Fruit fly (Drosophila melanogaster) whole organism, prepupa: ENCODE measurements around the gene Polr2H.

ENCODE experiments used
- CG34406 ChIP-seq: fragments of 200-800 bp; sonication (Bioruptor generic); optimal IDR thresholded peaks from 3 replicates; lab custom pipeline; 2016; ENCODE audit warnings: missing biosample characterization, missing genetic modification characterization
- CG6163 ChIP-seq: fragments of 200-800 bp; sonication (Bioruptor generic); IDR thresholded peaks from 3 replicates; pipeline ENCODE4 v1.3.6; 2022; ENCODE audit warnings: missing biosample characterization, missing genetic modification characterization
- CG8319 ChIP-seq: fragments of 200-800 bp; sonication (Bioruptor generic); optimal IDR thresholded peaks from 3 replicates; lab custom pipeline; 2016; ENCODE audit warnings: missing biosample characterization, missing genetic modification characterization
- Lpt ChIP-seq: fragments of 200-800 bp; sonication (Bioruptor generic); optimal IDR thresholded peaks from 3 replicates; lab custom pipeline; 2016; ENCODE audit warnings: missing biosample characterization, missing genetic modification characterization
- Sox102F ChIP-seq: fragments of 200-800 bp; sonication (Bioruptor generic); optimal IDR thresholded peaks from 2 replicates; lab custom pipeline; 2016; ENCODE audit warnings: missing biosample characterization, mild to moderate bottlenecking, missing genetic modification characterization
- eg ChIP-seq: fragments of 200-800 bp; sonication (Bioruptor generic); IDR thresholded peaks from 3 replicates; pipeline ENCODE4 v1.3.6; 2022; ENCODE audit warnings: missing biosample characterization, missing genetic modification characterization

DNA sequence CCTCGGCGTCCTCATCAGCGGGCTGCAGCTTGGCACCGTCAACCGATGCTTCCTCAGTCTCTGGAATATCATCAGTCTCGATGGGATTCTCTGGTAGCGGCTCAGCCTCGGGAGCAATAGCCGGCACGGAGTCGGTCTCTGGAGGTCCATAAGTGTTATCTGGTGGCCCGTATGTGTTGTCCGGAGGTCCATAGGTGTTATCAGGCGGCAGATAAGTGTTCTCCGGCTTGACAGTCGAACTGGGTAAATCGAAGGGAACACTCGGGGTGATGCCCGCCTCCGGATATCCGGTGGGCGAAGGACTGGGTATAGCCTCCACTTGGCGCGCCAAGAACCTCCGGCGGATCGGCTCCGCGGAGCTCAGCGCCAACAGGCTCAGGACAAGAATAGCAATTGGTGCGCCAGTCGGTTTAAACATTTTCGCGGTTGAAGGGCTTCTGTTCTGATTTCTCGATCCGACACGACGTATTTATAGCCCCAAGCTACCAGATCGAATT lies 2.4 kb downstream of the Polr2H start, which contains the start of gene CG14569:
- TF ChIP-seq CG34406, result no peak
- no peak for TF ChIP-seq CG8319 (GFP tag; lab: Kevin White, UChicago)
- no peak for TF ChIP-seq Lpt (GFP tag; lab: Kevin White, UChicago)
- TF ChIP-seq eg (GFP tag; lab: Robert Waterston, UW), result no peak
- no peak for TF ChIP-seq CG6163 (GFP tag; lab: Robert Waterston, UW)
- TF ChIP-seq Sox102F (GFP tag; lab: Kevin White, UChicago), result no peak
